Fruit fly (Drosophila melanogaster) whole organism, pupa: Measurements from ENCODE around the gene kirre.

Source experiments
- CG12605 ChIP-seq: fragments of 200-800 bp; sonication (Bioruptor generic); IDR thresholded peaks from 2 replicates; pipeline ENCODE4 v1.3.6; 2022; ENCODE audit warnings: missing biosample characterization, missing genetic modification characterization
- CG13204 ChIP-seq: fragments of 200-800 bp; sonication (Bioruptor generic); optimal IDR thresholded peaks from 2 replicates; lab custom pipeline; 2018; ENCODE audit warnings: missing biosample characterization, mild to moderate bottlenecking, missing genetic modification characterization, moderate library complexity
- CG14655 ChIP-seq: fragments of 200-800 bp; sonication (Bioruptor generic); optimal IDR thresholded peaks from 3 replicates; lab custom pipeline; 2017; ENCODE audit warnings: mild to moderate bottlenecking, missing biosample characterization, missing genetic modification reagents, missing genetic modification characterization
- CG15710 ChIP-seq: fragments of 200-800 bp; sonication (Bioruptor generic); optimal IDR thresholded peaks from 2 replicates; lab custom pipeline; 2018; ENCODE audit warnings: missing biosample characterization, mild to moderate bottlenecking, missing genetic modification characterization, moderate library complexity
- CG34367 ChIP-seq: fragments of 200-800 bp; sonication (Bioruptor generic); optimal IDR thresholded peaks from 2 replicates; lab custom pipeline; 2018; ENCODE audit warnings: missing biosample characterization, mild to moderate bottlenecking, missing genetic modification characterization
- CG8159 ChIP-seq: fragments of 200-800 bp; sonication (Bioruptor generic); optimal IDR thresholded peaks from 3 replicates; lab custom pipeline; 2018; ENCODE audit warnings: missing biosample characterization, mild to moderate bottlenecking, missing genetic modification characterization, moderate library complexity
- CG8301 ChIP-seq: fragments of 200-800 bp; sonication (Bioruptor generic); optimal IDR thresholded peaks from 2 replicates; lab custom pipeline; 2018; ENCODE audit warnings: missing biosample characterization, mild to moderate bottlenecking, missing genetic modification characterization
- CG9948 ChIP-seq: fragments of 200-800 bp; sonication (Bioruptor generic); optimal IDR thresholded peaks from 2 replicates; lab custom pipeline; 2018; ENCODE audit warnings: missing biosample characterization, mild to moderate bottlenecking, missing genetic modification characterization, moderate library complexity
- EcR ChIP-seq: fragments of 200-800 bp; sonication (Bioruptor generic); optimal IDR thresholded peaks from 3 replicates; lab custom pipeline; 2019; ENCODE audit warnings: missing biosample characterization, missing genetic modification characterization, mild to moderate bottlenecking, moderate library complexity, missing genetic modification reagents
- Pif1A ChIP-seq: fragments of 200-800 bp; sonication (Bioruptor generic); optimal IDR thresholded peaks from 3 replicates; lab custom pipeline; 2016; ENCODE audit warnings: missing biosample characterization, missing genetic modification characterization
- fd96Ca ChIP-seq: fragments of 200-800 bp; sonication (Bioruptor generic); IDR thresholded peaks from 3 replicates; pipeline ENCODE4 v1.3.6; 2022; ENCODE audit warnings: missing biosample characterization, missing genetic modification characterization
- gl ChIP-seq: fragments of 200-800 bp; sonication (Bioruptor generic); optimal IDR thresholded peaks from 2 replicates; lab custom pipeline; 2018; ENCODE audit warnings: missing biosample characterization, mild to moderate bottlenecking, missing genetic modification characterization
- rn ChIP-seq: fragments of 200-800 bp; sonication (Bioruptor generic); IDR thresholded peaks from 2 replicates; pipeline ENCODE4 v1.3.6; 2022; ENCODE audit warnings: missing biosample characterization, missing genetic modification characterization

DNA sequence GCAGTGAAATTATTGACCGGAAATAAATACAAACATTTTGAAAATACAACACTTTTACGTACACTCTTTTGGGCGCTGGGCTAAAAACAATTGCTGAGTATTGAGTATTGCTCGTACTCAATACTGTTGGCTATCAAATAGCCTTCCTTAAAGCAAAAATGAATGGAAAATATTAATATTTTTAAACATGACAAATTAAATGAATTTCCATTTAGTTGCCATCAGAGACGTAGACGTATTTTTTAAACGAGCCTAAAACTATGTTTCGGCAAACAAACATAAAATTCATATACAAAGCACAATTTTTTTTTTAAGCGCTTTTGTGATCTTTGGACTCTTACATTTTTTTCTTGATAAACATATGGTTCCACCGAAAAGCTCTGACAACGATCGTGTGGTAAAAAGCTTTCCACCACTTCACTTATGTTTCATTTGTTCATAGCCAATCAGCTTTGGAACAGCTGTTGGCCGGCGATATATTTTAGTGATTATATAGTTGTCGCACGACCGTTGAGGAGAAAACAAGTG lies 207.4 kb downstream of the kirre start, which contains the start of gene CG3603:
- peak; percentile 83 for TF ChIP-seq CG12605 (GFP tag; lab: Robert Waterston, UW)
- TF ChIP-seq CG14655 (GFP tag; lab: Kevin White, UChicago), result peak; percentile 78
- TF ChIP-seq rn (GFP tag; lab: Robert Waterston, UW), result no peak
- TF ChIP-seq EcR, result no peak
- no peak for TF ChIP-seq CG9948
- TF ChIP-seq fd96Ca (GFP tag; lab: Robert Waterston, UW), result peak; percentile 44; the same call in 1 of the 3 replicates
- peak; percentile 82 for TF ChIP-seq gl
- TF ChIP-seq CG34367 (tag; lab: Kevin White, UChicago), result peak; percentile 77
- TF ChIP-seq CG15710, result peak; percentile 37
- TF ChIP-seq Pif1A (GFP tag; lab: Kevin White, UChicago), result peak; percentile 87
- TF ChIP-seq CG8301 (tag; lab: Kevin White, UChicago), result peak; percentile 66
- TF ChIP-seq CG13204 (GFP tag; lab: Kevin White, UChicago), result peak; percentile 69
- TF ChIP-seq CG8159, result peak; percentile 61
